Worm (Caenorhabditis elegans) whole organism, L4/young adult: ENCODE results near the gene mltn-7.

Experiments used
- W03F9.2 ChIP-seq: fragments of 150-350 bp; optimal IDR thresholded peaks from 2 replicates; lab custom pipeline; 2014; ENCODE audit warnings: missing biosample characterization, missing genetic modification characterization
- dao-5 ChIP-seq: sonication (generic microtip); optimal IDR thresholded peaks from 2 replicates; lab custom pipeline; 2016; ENCODE audit warnings: missing genotype, missing genetic modification characterization, moderate library complexity, missing compliant biosample characterization
- him-1 ChIP-seq: sonication (generic microtip); optimal IDR thresholded peaks from 2 replicates; lab custom pipeline; 2016; ENCODE audit warnings: missing genotype, missing genetic modification reagents, missing genetic modification characterization, missing compliant biosample characterization

ce11 chrV:364650-365049 lies 5.5 kb upstream of the mltn-7 start, which contains the start of gene mltn-6:
- TF ChIP-seq dao-5 (tag; lab: Kevin White, UChicago) (no peak), him-1 (tag; lab: Kevin White, UChicago) (no peak), W03F9.2 (tag; lab: Kevin White, UChicago) (no peak)
